Worm (Caenorhabditis elegans) whole organism, L1 larva: ENCODE measurements around the gene F59B10.2.

Experiments
- elt-2 ChIP-seq: sonication (generic microtip); optimal IDR thresholded peaks from 2 replicates; lab custom pipeline; 2016; ENCODE audit warnings: missing genetic modification characterization, mild to moderate bottlenecking, inconsistent platforms, missing compliant biosample characterization, missing genetic modification reagents
- elt-3 ChIP-seq, 6 experiments: fragments of 150-350 bp in 1 of 6; sonication (generic microtip); optimal IDR thresholded peaks; 2 replicates each; lab custom pipeline; 2017 to 2018; ENCODE audit warnings: missing biosample characterization in 6 of 6, missing genetic modification characterization in 6 of 6, inconsistent platforms in 1 of 6
- fkh-8 ChIP-seq: sonication (generic microtip); optimal IDR thresholded peaks from 2 replicates; lab custom pipeline; 2016; ENCODE audit warnings: mild to moderate bottlenecking, missing genetic modification characterization, missing compliant biosample characterization
- lin-13 ChIP-seq: fragments of 150-350 bp; optimal IDR thresholded peaks from 2 replicates; lab custom pipeline; 2014; ENCODE audit warnings: missing biosample characterization, missing genetic modification reagents, missing genetic modification characterization
- lin-15B ChIP-seq: fragments of 150-350 bp; sonication (generic microtip); optimal IDR thresholded peaks from 3 replicates; lab custom pipeline; 2014; ENCODE audit warnings: missing biosample characterization, missing genetic modification characterization
- lir-3 ChIP-seq: sonication (generic microtip); optimal IDR thresholded peaks from 2 replicates; lab custom pipeline; 2016; ENCODE audit warnings: mild to moderate bottlenecking, missing genetic modification characterization, moderate library complexity, missing compliant biosample characterization; ENCODE audit not compliant: poor library complexity
- mdl-1 ChIP-seq, 2 experiments: fragments of 150-350 bp; optimal IDR thresholded peaks; 2 replicates each; lab custom pipeline; 2014 to 2017; ENCODE audit warnings: missing biosample characterization in 2 of 2, missing genetic modification characterization in 2 of 2, inconsistent platforms in 1 of 2
- nhr-237 ChIP-seq: fragments of 150-350 bp; optimal IDR thresholded peaks from 2 replicates; lab custom pipeline; 2014; ENCODE audit warnings: missing biosample characterization, missing genetic modification characterization
- nhr-28 ChIP-seq: fragments of 150-350 bp; optimal IDR thresholded peaks from 2 replicates; lab custom pipeline; 2014; ENCODE audit warnings: missing biosample characterization, missing genetic modification characterization
- snpc-4 ChIP-seq: fragments of 150-350 bp; optimal IDR thresholded peaks from 2 replicates; lab custom pipeline; 2014; ENCODE audit warnings: missing biosample characterization, missing genetic modification characterization
- zag-1 ChIP-seq: fragments of 150-350 bp; optimal IDR thresholded peaks from 2 replicates; lab custom pipeline; 2014; ENCODE audit warnings: missing biosample characterization, missing genetic modification characterization
- ztf-11 ChIP-seq, 2 experiments: sonication (generic microtip); optimal IDR thresholded peaks; 2 replicates each; lab custom pipeline; 2016 to 2017; ENCODE audit warnings: missing genetic modification characterization in 2 of 2, missing biosample characterization in 1 of 2, missing compliant biosample characterization in 1 of 2

- TF ChIP-seq fkh-8 (tag; lab: Kevin White, UChicago) (no peak), lir-3 (no peak), elt-3 (tag; optimal IDR thresholded peaks at IDR 0.05; lab: Kevin White, UChicago) (no peak), zag-1 (tag; lab: Kevin White, UChicago) (no peak), snpc-4 (tag; lab: Kevin White, UChicago) (no peak), nhr-237 (tag; lab: Kevin White, UChicago) (no peak), lin-13 (GFP tag; lab: Kevin White, UChicago) (peak; percentile 22), ztf-11 (tag; optimal IDR thresholded peaks at IDR 0.05; lab: Kevin White, UChicago) (peak in 1 of 2 experiments; percentile 79), lin-15B (tag; lab: Kevin White, UChicago) (no peak), mdl-1 (tag; optimal IDR thresholded peaks at IDR 0.05; lab: Kevin White, UChicago) (no peak), nhr-28 (tag; lab: Kevin White, UChicago) (no peak), elt-2 (tag; lab: Kevin White, UChicago) (no peak)
Observed at ce11 chrII:10554046-10554399, 44.4 kb upstream of the F59B10.2 start.
